Fruit fly (Drosophila melanogaster) whole organism, pupa: ENCODE measurements around the gene Awh.

ENCODE experiments used
- CG13204 ChIP-seq: fragments of 200-800 bp; sonication (Bioruptor generic); optimal IDR thresholded peaks from 2 replicates; lab custom pipeline; 2018; ENCODE audit warnings: missing biosample characterization, mild to moderate bottlenecking, missing genetic modification characterization, moderate library complexity
- CG9948 ChIP-seq: fragments of 200-800 bp; sonication (Bioruptor generic); optimal IDR thresholded peaks from 2 replicates; lab custom pipeline; 2018; ENCODE audit warnings: missing biosample characterization, mild to moderate bottlenecking, missing genetic modification characterization, moderate library complexity
- D1 ChIP-seq: fragments of 200-800 bp; sonication (Bioruptor generic); optimal IDR thresholded peaks from 2 replicates; lab custom pipeline; 2018; ENCODE audit warnings: missing biosample characterization, mild to moderate bottlenecking, missing genetic modification characterization, moderate library complexity
- EcR ChIP-seq: fragments of 200-800 bp; sonication (Bioruptor generic); optimal IDR thresholded peaks from 3 replicates; lab custom pipeline; 2019; ENCODE audit warnings: missing biosample characterization, missing genetic modification characterization, mild to moderate bottlenecking, moderate library complexity, missing genetic modification reagents

dm6 chr3L:3876861-3877260 lies 30.9 kb downstream of the Awh start:
- TF ChIP-seq CG13204 = no peak
- TF ChIP-seq CG9948 (tag; lab: Kevin White, UChicago) = no peak
- no peak for TF ChIP-seq EcR
- no peak for TF ChIP-seq D1 (tag; lab: Kevin White, UChicago)
